Fruit fly (Drosophila melanogaster): ENCODE measurements around the gene X11L.

dm6 chrX:17550307-17550706 lies 49.1 kb upstream of the X11L start:
- TF ChIP-seq Myc (optimal IDR thresholded peaks at IDR 0.05) (no peak), Sp1 (GFP tag; optimal IDR thresholded peaks at IDR 0.05) (peak; percentile 58), psq (GFP tag; optimal IDR thresholded peaks at IDR 0.05) (peak; percentile 13), Hnf4 (GFP tag; optimal IDR thresholded peaks at IDR 0.05) (no peak), Hr78 (GFP tag; optimal IDR thresholded peaks at IDR 0.05) (no peak), CG32264 (GFP tag; optimal IDR thresholded peaks at IDR 0.05) (no peak)
